Worm (Caenorhabditis elegans) whole organism, young adult: ENCODE data around the gene prk-2.

Source experiments
- B0336.3 ChIP-seq: fragments of 200-800 bp; sonication (Bioruptor generic); IDR thresholded peaks from 2 replicates; pipeline ENCODE4 v1.3.6; 2022; ENCODE audit warnings: missing genetic modification characterization, missing compliant biosample characterization
- C17E4.6 ChIP-seq: fragments of 200-800 bp; sonication (Bioruptor generic); IDR thresholded peaks from 2 replicates; pipeline ENCODE4 v1.3.6; 2022; ENCODE audit warnings: missing genetic modification reagents, missing genetic modification characterization, missing compliant biosample characterization
- F10E7.11 ChIP-seq: sonication (generic microtip); optimal IDR thresholded peaks from 2 replicates; lab custom pipeline; 2017; ENCODE audit warnings: mild to moderate bottlenecking, missing genetic modification characterization, moderate library complexity, missing compliant biosample characterization
- F33H1.4 ChIP-seq: fragments of 200-800 bp; sonication (Bioruptor generic); IDR thresholded peaks from 2 replicates; pipeline ENCODE4 v1.3.6; 2022; ENCODE audit warnings: missing genetic modification reagents, missing genetic modification characterization, missing compliant biosample characterization
- F55B11.4 ChIP-seq: sonication (generic microtip); optimal IDR thresholded peaks from 2 replicates; lab custom pipeline; 2016; ENCODE audit warnings: missing compliant biosample characterization, missing genetic modification characterization, borderline replicate concordance; ENCODE audit not compliant: insufficient read depth
- F57C9.4 ChIP-seq: sonication (generic microtip); optimal IDR thresholded peaks from 2 replicates; lab custom pipeline; 2017; ENCODE audit warnings: mild to moderate bottlenecking, missing genetic modification characterization, missing compliant biosample characterization
- T07F8.4 ChIP-seq: sonication (generic microtip); optimal IDR thresholded peaks from 2 replicates; lab custom pipeline; 2016; ENCODE audit warnings: mild to moderate bottlenecking, missing genetic modification characterization, moderate library complexity, missing compliant biosample characterization
- Y53F4B.3 ChIP-seq: fragments of 200-800 bp; sonication (Bioruptor generic); IDR thresholded peaks from 2 replicates; pipeline ENCODE4 v1.3.6; 2022; ENCODE audit warnings: missing genetic modification reagents, missing genetic modification characterization, missing compliant biosample characterization
- Y56A3A.18 ChIP-seq: fragments of 200-800 bp; sonication (Bioruptor generic); IDR thresholded peaks from 2 replicates; pipeline ENCODE4 v1.3.6; 2022; ENCODE audit warnings: missing genetic modification reagents, missing genetic modification characterization, missing compliant biosample characterization
- Y67H2A.10 ChIP-seq: fragments of 200-800 bp; sonication (Bioruptor generic); conservative IDR thresholded peaks from 2 replicates; pipeline ENCODE4 v1.3.6; 2022; ENCODE audit warnings: missing genetic modification reagents, missing genetic modification characterization, missing compliant biosample characterization
- ZK185.1 ChIP-seq: sonication (generic microtip); optimal IDR thresholded peaks from 2 replicates; lab custom pipeline; 2016; ENCODE audit warnings: mild to moderate bottlenecking, missing genetic modification characterization, missing compliant biosample characterization; ENCODE audit not compliant: poor library complexity, severe bottlenecking
- ama-1 ChIP-seq, 3 experiments: fragments of 150-350 bp in 1 of 3; sonication (generic microtip) in 2 of 3; optimal IDR thresholded peaks; 2 replicates each; lab custom pipeline; 2014 to 2018; ENCODE audit warnings: missing biosample characterization in 2 of 3, missing genetic modification characterization in 2 of 3, missing genetic modification reagents in 2 of 3
- aptf-2 ChIP-seq: fragments of 200-800 bp; sonication (Bioruptor generic); conservative IDR thresholded peaks from 2 replicates; pipeline ENCODE4 v1.3.6; 2022; ENCODE audit warnings: missing genetic modification reagents, missing genetic modification characterization, missing compliant biosample characterization
- aptf-3 ChIP-seq: fragments of 200-800 bp; sonication (Bioruptor generic); IDR thresholded peaks from 2 replicates; pipeline ENCODE4 v1.3.6; 2022; ENCODE audit warnings: missing genetic modification characterization, missing compliant biosample characterization
- atf-7 ChIP-seq: sonication (generic microtip); optimal IDR thresholded peaks from 2 replicates; lab custom pipeline; 2017; ENCODE audit warnings: mild to moderate bottlenecking, missing genetic modification characterization, missing compliant biosample characterization
- bed-2 ChIP-seq: fragments of 200-800 bp; sonication (Bioruptor generic); IDR thresholded peaks from 2 replicates; pipeline ENCODE4 v1.3.6; 2022; ENCODE audit warnings: missing genetic modification reagents, missing genetic modification characterization, missing compliant biosample characterization
- cebp-1 ChIP-seq, 2 experiments: fragments of 200-800 bp in 1 of 2; sonication (Bioruptor generic) in 1 of 2; sonication (generic microtip) in 1 of 2; IDR thresholded peaks in 1 of 2; optimal IDR thresholded peaks in 1 of 2; 2 replicates each; pipeline versions ENCODE4 v1.3.6 to Lab custom; 2017 to 2022; ENCODE audit warnings: missing compliant biosample characterization in 2 of 2, missing genetic modification characterization in 2 of 2, mild to moderate bottlenecking in 1 of 2, missing genetic modification reagents in 1 of 2, moderate library complexity in 1 of 2
- ceh-27 ChIP-seq: fragments of 200-800 bp; sonication (Bioruptor generic); optimal IDR thresholded peaks from 2 replicates; lab custom pipeline; 2018; ENCODE audit warnings: mild to moderate bottlenecking, missing genetic modification characterization, moderate library complexity, missing compliant biosample characterization
- efl-1 ChIP-seq: fragments of 150-350 bp; optimal IDR thresholded peaks from 2 replicates; lab custom pipeline; 2014; ENCODE audit warnings: missing biosample characterization, missing genetic modification reagents, missing genetic modification characterization
- ekl-4 ChIP-seq: fragments of 200-800 bp; sonication (Bioruptor generic); IDR thresholded peaks from 2 replicates; pipeline ENCODE4 v1.3.6; 2022; ENCODE audit warnings: missing genetic modification reagents, missing genetic modification characterization, missing compliant biosample characterization
- fkh-3 ChIP-seq: sonication (generic microtip); optimal IDR thresholded peaks from 2 replicates; lab custom pipeline; 2016; ENCODE audit warnings: mild to moderate bottlenecking, missing genetic modification characterization, missing compliant biosample characterization
- hrde-1 ChIP-seq: sonication (generic microtip); optimal IDR thresholded peaks from 2 replicates; lab custom pipeline; 2016; ENCODE audit warnings: missing genetic modification characterization, mild to moderate bottlenecking, missing compliant biosample characterization, moderate library complexity, missing genotype, missing genetic modification reagents, borderline replicate concordance
- lag-1 ChIP-seq: fragments of 200-800 bp; sonication (Bioruptor generic); IDR thresholded peaks from 2 replicates; pipeline ENCODE4 v1.3.6; 2022; ENCODE audit warnings: missing genetic modification reagents, missing genetic modification characterization, missing compliant biosample characterization
- let-526 ChIP-seq: fragments of 200-800 bp; sonication (Bioruptor generic); IDR thresholded peaks from 2 replicates; pipeline ENCODE4 v1.3.6; 2022; ENCODE audit warnings: missing genetic modification reagents, missing genetic modification characterization, missing compliant biosample characterization
- lin-35 ChIP-seq, 3 experiments: fragments of 150-350 bp in 2 of 3; sonication (generic microtip) in 1 of 3; optimal IDR thresholded peaks; 2 replicates each; lab custom pipeline; 2014 to 2018; ENCODE audit warnings: missing biosample characterization in 3 of 3, missing genetic modification characterization in 3 of 3, missing genetic modification reagents in 3 of 3
- lin-54 ChIP-seq: fragments of 200-800 bp; sonication (Bioruptor generic); optimal IDR thresholded peaks from 2 replicates; lab custom pipeline; 2018; ENCODE audit warnings: mild to moderate bottlenecking, missing genetic modification characterization, missing compliant biosample characterization
- lsy-27 ChIP-seq: sonication (generic microtip); optimal IDR thresholded peaks from 2 replicates; lab custom pipeline; 2017; ENCODE audit warnings: missing genetic modification characterization, mild to moderate bottlenecking, missing compliant biosample characterization, antibody characterized with exemption, missing genotype, borderline replicate concordance; ENCODE audit not compliant: insufficient read depth
- madf-10 ChIP-seq: sonication (generic microtip); optimal IDR thresholded peaks from 2 replicates; lab custom pipeline; 2016; ENCODE audit warnings: mild to moderate bottlenecking, missing genetic modification characterization, missing compliant biosample characterization
- madf-6 ChIP-seq: fragments of 200-800 bp; sonication (Bioruptor generic); IDR thresholded peaks from 2 replicates; pipeline ENCODE4 v1.3.6; 2022; ENCODE audit warnings: missing genetic modification reagents, missing genetic modification characterization, missing compliant biosample characterization
- mcd-1 ChIP-seq: fragments of 200-800 bp; sonication (Bioruptor generic); IDR thresholded peaks from 2 replicates; pipeline ENCODE4 v1.3.6; 2022; ENCODE audit warnings: missing genetic modification reagents, missing genetic modification characterization, missing compliant biosample characterization
- mes-4 ChIP-seq: sonication (generic microtip); optimal IDR thresholded peaks from 2 replicates; lab custom pipeline; 2016; ENCODE audit warnings: missing genotype, missing genetic modification characterization, missing compliant biosample characterization
- nhr-90 ChIP-seq: sonication (generic microtip); optimal IDR thresholded peaks from 2 replicates; lab custom pipeline; 2016; ENCODE audit warnings: missing genotype, mild to moderate bottlenecking, missing genetic modification characterization, missing compliant biosample characterization
- rcor-1 ChIP-seq: fragments of 200-800 bp; sonication (Bioruptor generic); IDR thresholded peaks from 2 replicates; pipeline ENCODE4 v1.3.6; 2022; ENCODE audit warnings: missing genetic modification reagents, missing genetic modification characterization, missing compliant biosample characterization
- sdz-38 ChIP-seq: sonication (generic microtip); optimal IDR thresholded peaks from 2 replicates; lab custom pipeline; 2016; ENCODE audit warnings: missing genotype, missing genetic modification characterization, missing compliant biosample characterization
- snpc-1.1 ChIP-seq: sonication (generic microtip); optimal IDR thresholded peaks from 2 replicates; lab custom pipeline; 2017; ENCODE audit warnings: missing genetic modification characterization, mild to moderate bottlenecking, missing compliant biosample characterization, antibody characterized with exemption, moderate library complexity, missing genotype, missing genetic modification reagents; ENCODE audit not compliant: insufficient read depth
- snpc-1.3 ChIP-seq: sonication (generic microtip); optimal IDR thresholded peaks from 2 replicates; lab custom pipeline; 2017; ENCODE audit warnings: missing genetic modification characterization, mild to moderate bottlenecking, missing compliant biosample characterization, antibody characterized with exemption, moderate library complexity, missing genotype, missing genetic modification reagents; ENCODE audit not compliant: insufficient read depth
- snpc-3.4 ChIP-seq: sonication (generic microtip); optimal IDR thresholded peaks from 2 replicates; lab custom pipeline; 2017; ENCODE audit warnings: missing genetic modification characterization, mild to moderate bottlenecking, missing compliant biosample characterization, antibody characterized with exemption, moderate library complexity, missing genotype, missing genetic modification reagents
- snpc-4 ChIP-seq, 5 experiments: fragments of 150-350 bp in 1 of 5; sonication (generic microtip) in 4 of 5; optimal IDR thresholded peaks; 2 replicates each; lab custom pipeline; 2014 to 2018; ENCODE audit warnings: missing genetic modification characterization in 5 of 5, missing biosample characterization in 3 of 5, antibody characterized with exemption in 2 of 5, mild to moderate bottlenecking in 2 of 5, missing compliant biosample characterization in 2 of 5, missing genotype in 2 of 5, moderate library complexity in 2 of 5, missing genetic modification reagents in 1 of 5
- tlf-1 ChIP-seq: fragments of 200-800 bp; sonication (Bioruptor generic); optimal IDR thresholded peaks from 2 replicates; lab custom pipeline; 2018; ENCODE audit warnings: mild to moderate bottlenecking, missing genetic modification characterization, missing compliant biosample characterization
- unc-130 ChIP-seq: sonication (generic microtip); optimal IDR thresholded peaks from 2 replicates; lab custom pipeline; 2016; ENCODE audit warnings: missing genetic modification reagents, missing genetic modification characterization, missing compliant biosample characterization
- xnd-1 ChIP-seq: sonication (generic microtip); optimal IDR thresholded peaks from 2 replicates; lab custom pipeline; 2016; ENCODE audit warnings: missing genotype, missing genetic modification reagents, missing genetic modification characterization, missing compliant biosample characterization
- ztf-25 ChIP-seq: fragments of 200-800 bp; sonication (Bioruptor generic); IDR thresholded peaks from 2 replicates; pipeline ENCODE4 v1.3.6; 2022; ENCODE audit warnings: missing genetic modification reagents, missing genetic modification characterization, missing compliant biosample characterization
- ztf-26 ChIP-seq: sonication (generic microtip); optimal IDR thresholded peaks from 2 replicates; lab custom pipeline; 2017; ENCODE audit warnings: missing genetic modification characterization, missing compliant biosample characterization
- ztf-6 ChIP-seq: fragments of 200-800 bp; sonication (Bioruptor generic); IDR thresholded peaks from 2 replicates; pipeline ENCODE4 v1.3.6; 2022; ENCODE audit warnings: missing genetic modification reagents, missing genetic modification characterization, missing compliant biosample characterization

prk-2 gene

DNA sequence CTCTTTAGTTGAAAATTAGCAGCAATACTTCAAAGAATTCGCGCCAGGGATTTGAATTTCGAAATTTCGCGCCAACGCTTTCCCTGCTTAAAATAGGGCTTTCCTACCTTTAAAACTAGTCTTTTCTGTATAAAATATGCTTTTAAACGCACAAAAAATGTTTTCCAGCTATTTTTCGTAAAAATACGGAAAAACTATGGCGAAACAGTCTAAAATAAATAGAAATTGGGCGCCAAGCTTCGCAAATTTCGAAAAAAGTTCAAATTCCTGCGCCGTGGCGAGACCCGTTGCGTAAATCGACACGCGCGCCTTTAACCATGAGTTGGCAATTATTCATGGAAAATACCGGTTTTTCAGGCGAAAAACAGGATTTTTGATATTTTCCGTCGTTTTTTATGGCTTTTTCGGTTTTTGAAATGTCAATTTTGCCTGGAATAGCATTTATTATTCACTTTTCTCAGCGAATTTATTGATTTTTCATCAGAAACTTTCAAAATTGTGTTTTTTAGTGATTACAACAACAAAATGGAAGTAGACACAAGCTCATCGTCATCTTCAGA, 34.4 kb upstream of the prk-2 start, which contains the start of the genes npp-9 and F59A2.5 (continued):
- TF ChIP-seq efl-1 (GFP tag; lab: Kevin White, UChicago) (peak; percentile 97), unc-130 (GFP tag; lab: Kevin White, UChicago) (peak; percentile 36), B0336.3 (GFP tag; lab: Robert Waterston, UW) (peak; percentile 21; the same call in 1 of the 2 replicates), tlf-1 (GFP tag; lab: Kevin White, UChicago) (peak; percentile 67), lin-35 (GFP tag; optimal IDR thresholded peaks at IDR 0.05; lab: Kevin White, UChicago) (peak in 2 of 3 experiments; percentile 43 to 69), F57C9.4 (no peak), ztf-25 (GFP tag; lab: Robert Waterston, UW) (no peak), snpc-3.4 (peak; percentile 39), lin-54 (GFP tag; lab: Kevin White, UChicago) (peak; percentile 80), cebp-1 (GFP tag; IDR thresholded peaks at IDR 0.05; lab: Robert Waterston, UW) (no peak), cebp-1 (tag; optimal IDR thresholded peaks at IDR 0.05; lab: Kevin White, UChicago) (peak; percentile 59), F33H1.4 (GFP tag; lab: Robert Waterston, UW) (peak; percentile 88), atf-7 (tag; lab: Kevin White, UChicago) (no peak), xnd-1 (tag; lab: Kevin White, UChicago) (peak; percentile 86), aptf-2 (no peak), Y67H2A.10 (no peak), snpc-4 (GFP tag; optimal IDR thresholded peaks at IDR 0.05; lab: Kevin White, UChicago) (no peak), snpc-4 (tag; optimal IDR thresholded peaks at IDR 0.05; lab: Kevin White, UChicago) (peak in 1 of 4 experiments; percentile 3), mcd-1 (peak; percentile 24; the same call in 1 of the 2 replicates), mes-4 (tag; lab: Kevin White, UChicago) (no peak), snpc-1.3 (tag; lab: Kevin White, UChicago) (peak; percentile 28), snpc-1.1 (peak; percentile 25), C17E4.6 (GFP tag; lab: Robert Waterston, UW) (peak; percentile 47; the same call in 1 of the 2 replicates)

DNA sequence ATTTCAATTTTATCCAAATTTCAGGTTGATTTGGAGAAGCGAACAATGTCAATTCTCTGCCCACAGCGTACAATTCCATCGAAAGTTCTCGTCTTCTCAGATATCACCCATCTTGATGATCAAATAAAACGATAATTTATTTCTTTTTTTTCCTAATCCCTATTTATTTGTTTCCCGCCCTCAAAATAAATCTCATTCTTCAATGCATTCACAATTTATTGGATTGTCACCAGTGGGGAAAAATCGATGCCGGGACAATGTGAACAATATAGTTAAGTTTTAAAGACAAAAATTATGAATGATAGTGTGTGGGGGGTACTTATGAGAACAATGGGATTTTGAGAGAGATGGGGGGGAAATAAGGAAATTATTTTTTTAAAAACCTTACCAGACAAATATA, 30.4 kb upstream of the prk-2 start:
- TF ChIP-seq madf-10 (tag; lab: Kevin White, UChicago) (no peak), ekl-4 (GFP tag; lab: Robert Waterston, UW) (0 out of 2 replicates have a peak, but pooled peaks have one; percentile 22), Y67H2A.10 (no peak), snpc-1.3 (tag; lab: Kevin White, UChicago) (no peak), efl-1 (GFP tag; lab: Kevin White, UChicago) (peak; percentile 26), F55B11.4 (tag; lab: Kevin White, UChicago) (no peak), aptf-3 (GFP tag; lab: Robert Waterston, UW) (no peak), madf-6 (peak; percentile 42; the same call in 1 of the 2 replicates), ZK185.1 (tag; lab: Kevin White, UChicago) (no peak), nhr-90 (tag; lab: Kevin White, UChicago) (no peak), lag-1 (GFP tag; lab: Robert Waterston, UW) (no peak), ama-1 (optimal IDR thresholded peaks at IDR 0.05; lab: Kevin White, UChicago) (no peak), ama-1 (GFP tag; optimal IDR thresholded peaks at IDR 0.05; lab: Kevin White, UChicago) (peak in 1 of 2 experiments; percentile 65), let-526 (GFP tag; lab: Robert Waterston, UW) (no peak), T07F8.4 (tag; lab: Kevin White, UChicago) (no peak), hrde-1 (tag; lab: Kevin White, UChicago) (peak; percentile 43), F10E7.11 (no peak), sdz-38 (tag; lab: Kevin White, UChicago) (no peak), ztf-26 (tag; lab: Kevin White, UChicago) (no peak), Y53F4B.3 (GFP tag; lab: Robert Waterston, UW) (no peak), fkh-3 (tag; lab: Kevin White, UChicago) (no peak), rcor-1 (no peak), xnd-1 (tag; lab: Kevin White, UChicago) (peak; percentile 17), Y56A3A.18 (GFP tag; lab: Robert Waterston, UW) (no peak), ceh-27 (GFP tag; lab: Kevin White, UChicago) (no peak), ztf-6 (GFP tag; lab: Robert Waterston, UW) (no peak), bed-2 (GFP tag; lab: Robert Waterston, UW) (no peak), lsy-27 (tag; lab: Kevin White, UChicago) (no peak), ztf-25 (GFP tag; lab: Robert Waterston, UW) (no peak)
